Fruit fly (Drosophila melanogaster) whole organism, pupa: Measurements from ENCODE around the gene Cdc37.

ENCODE experiments used
- CG10348 ChIP-seq: fragments of 200-800 bp; sonication (Bioruptor generic); IDR thresholded peaks from 2 replicates; pipeline ENCODE4 v1.3.6; 2022; ENCODE audit warnings: missing biosample characterization, missing genetic modification characterization
- CG12605 ChIP-seq: fragments of 200-800 bp; sonication (Bioruptor generic); IDR thresholded peaks from 2 replicates; pipeline ENCODE4 v1.3.6; 2022; ENCODE audit warnings: missing biosample characterization, missing genetic modification characterization
- CG13204 ChIP-seq: fragments of 200-800 bp; sonication (Bioruptor generic); optimal IDR thresholded peaks from 2 replicates; lab custom pipeline; 2018; ENCODE audit warnings: missing biosample characterization, mild to moderate bottlenecking, missing genetic modification characterization, moderate library complexity
- CG14655 ChIP-seq: fragments of 200-800 bp; sonication (Bioruptor generic); optimal IDR thresholded peaks from 3 replicates; lab custom pipeline; 2017; ENCODE audit warnings: mild to moderate bottlenecking, missing biosample characterization, missing genetic modification reagents, missing genetic modification characterization
- CG15710 ChIP-seq: fragments of 200-800 bp; sonication (Bioruptor generic); optimal IDR thresholded peaks from 2 replicates; lab custom pipeline; 2018; ENCODE audit warnings: missing biosample characterization, mild to moderate bottlenecking, missing genetic modification characterization, moderate library complexity
- CG17806 ChIP-seq: fragments of 200-800 bp; sonication (Bioruptor generic); optimal IDR thresholded peaks from 2 replicates; lab custom pipeline; 2018; ENCODE audit warnings: missing biosample characterization, mild to moderate bottlenecking, missing genetic modification characterization, moderate library complexity
- CG32121 ChIP-seq: fragments of 200-800 bp; sonication (Bioruptor generic); IDR thresholded peaks from 2 replicates; pipeline ENCODE4 v1.3.6; 2022; ENCODE audit warnings: missing biosample characterization, missing genetic modification characterization
- CG34367 ChIP-seq: fragments of 200-800 bp; sonication (Bioruptor generic); optimal IDR thresholded peaks from 2 replicates; lab custom pipeline; 2018; ENCODE audit warnings: missing biosample characterization, mild to moderate bottlenecking, missing genetic modification characterization
- CG4496 ChIP-seq: fragments of 200-800 bp; sonication (Bioruptor generic); IDR thresholded peaks from 3 replicates; pipeline ENCODE4 v1.3.6; 2022; ENCODE audit warnings: missing biosample characterization, missing genetic modification characterization
- CG8159 ChIP-seq: fragments of 200-800 bp; sonication (Bioruptor generic); optimal IDR thresholded peaks from 3 replicates; lab custom pipeline; 2018; ENCODE audit warnings: missing biosample characterization, mild to moderate bottlenecking, missing genetic modification characterization, moderate library complexity
- CG8301 ChIP-seq: fragments of 200-800 bp; sonication (Bioruptor generic); optimal IDR thresholded peaks from 2 replicates; lab custom pipeline; 2018; ENCODE audit warnings: missing biosample characterization, mild to moderate bottlenecking, missing genetic modification characterization
- CG9948 ChIP-seq: fragments of 200-800 bp; sonication (Bioruptor generic); optimal IDR thresholded peaks from 2 replicates; lab custom pipeline; 2018; ENCODE audit warnings: missing biosample characterization, mild to moderate bottlenecking, missing genetic modification characterization, moderate library complexity
- D1 ChIP-seq: fragments of 200-800 bp; sonication (Bioruptor generic); optimal IDR thresholded peaks from 2 replicates; lab custom pipeline; 2018; ENCODE audit warnings: missing biosample characterization, mild to moderate bottlenecking, missing genetic modification characterization, moderate library complexity
- EcR ChIP-seq: fragments of 200-800 bp; sonication (Bioruptor generic); optimal IDR thresholded peaks from 3 replicates; lab custom pipeline; 2019; ENCODE audit warnings: missing biosample characterization, missing genetic modification characterization, mild to moderate bottlenecking, moderate library complexity, missing genetic modification reagents
- Ets98B ChIP-seq: fragments of 200-800 bp; sonication (Bioruptor generic); IDR thresholded peaks from 2 replicates; pipeline ENCODE4 v1.3.6; 2022; ENCODE audit warnings: missing biosample characterization, missing genetic modification characterization
- Pif1A ChIP-seq: fragments of 200-800 bp; sonication (Bioruptor generic); optimal IDR thresholded peaks from 3 replicates; lab custom pipeline; 2016; ENCODE audit warnings: missing biosample characterization, missing genetic modification characterization
- Pif1B ChIP-seq: fragments of 200-800 bp; sonication (Bioruptor generic); optimal IDR thresholded peaks from 3 replicates; lab custom pipeline; 2016; ENCODE audit warnings: missing biosample characterization, missing genetic modification characterization
- Snoo ChIP-seq: fragments of 200-800 bp; sonication (Bioruptor generic); optimal IDR thresholded peaks from 3 replicates; lab custom pipeline; 2017; ENCODE audit warnings: missing biosample characterization, mild to moderate bottlenecking, missing genetic modification characterization, inconsistent platforms
- fd96Ca ChIP-seq: fragments of 200-800 bp; sonication (Bioruptor generic); IDR thresholded peaks from 3 replicates; pipeline ENCODE4 v1.3.6; 2022; ENCODE audit warnings: missing biosample characterization, missing genetic modification characterization
- gl ChIP-seq: fragments of 200-800 bp; sonication (Bioruptor generic); optimal IDR thresholded peaks from 2 replicates; lab custom pipeline; 2018; ENCODE audit warnings: missing biosample characterization, mild to moderate bottlenecking, missing genetic modification characterization
- rn ChIP-seq: fragments of 200-800 bp; sonication (Bioruptor generic); IDR thresholded peaks from 2 replicates; pipeline ENCODE4 v1.3.6; 2022; ENCODE audit warnings: missing biosample characterization, missing genetic modification characterization

The Cdc37 gene

dm6 chr3L:1794943-1795696 is at the start of gene Cdc37, which contains the start of the genes alpha-Spec and dlt:
Gene Cdc37 (plus strand): TSS chr3L:1795392.
Gene alpha-Spec (minus strand): TSS chr3L:1795328.
Gene dlt (minus strand): TSS chr3L:1795328.
- no peak for TF ChIP-seq D1 (tag; lab: Kevin White, UChicago)
- peak; percentile 48 for TF ChIP-seq CG8159 (tag; lab: Kevin White, UChicago)
- 0 out of 3 replicates have a peak, but pooled peaks have one; percentile 4 for TF ChIP-seq fd96Ca (GFP tag; lab: Robert Waterston, UW)
- TF ChIP-seq CG15710 (tag; lab: Kevin White, UChicago) = peak; percentile 18
- TF ChIP-seq Pif1A = no peak
- TF ChIP-seq gl (tag; lab: Kevin White, UChicago) = peak; percentile 33
- no peak for TF ChIP-seq CG14655 (GFP tag; lab: Kevin White, UChicago)
- TF ChIP-seq CG17806 (tag; lab: Kevin White, UChicago) = peak; percentile 31
- peak; percentile 60 for TF ChIP-seq CG12605 (GFP tag; lab: Robert Waterston, UW)
- no peak for TF ChIP-seq CG34367 (tag; lab: Kevin White, UChicago)
- no peak for TF ChIP-seq CG32121 (GFP tag; lab: Robert Waterston, UW)
- TF ChIP-seq Snoo = peak; percentile 28
- peak; percentile 17 for TF ChIP-seq CG9948
- TF ChIP-seq EcR (GFP tag; lab: Kevin White, UChicago) = peak; percentile 57

- TF ChIP-seq CG12605 (GFP tag; lab: Robert Waterston, UW) = no peak
- TF ChIP-seq CG9948 = no peak
- TF ChIP-seq CG32121 (GFP tag; lab: Robert Waterston, UW) = no peak
- no peak for TF ChIP-seq fd96Ca (GFP tag; lab: Robert Waterston, UW)
- no peak for TF ChIP-seq Pif1A
- TF ChIP-seq CG34367 (tag; lab: Kevin White, UChicago) = no peak
- no peak for TF ChIP-seq Pif1B (GFP tag; lab: Kevin White, UChicago)
- no peak for TF ChIP-seq EcR (GFP tag; lab: Kevin White, UChicago)
Measured at dm6 chr3L:1745432-1745831, 49.8 kb upstream of the Cdc37 start.

dm6 chr3L:1746338-1747199 is 48.6 kb upstream of the Cdc37 start, which contains the start of gene CG13921:
Gene CG13921 (plus strand): TSS chr3L:1746907.
- peak; percentile 99 for TF ChIP-seq CG12605 (GFP tag; lab: Robert Waterston, UW)
- peak; percentile 100 for TF ChIP-seq fd96Ca (GFP tag; lab: Robert Waterston, UW)
- peak; percentile 100 for TF ChIP-seq CG14655 (GFP tag; lab: Kevin White, UChicago)
- peak; percentile 98 for TF ChIP-seq CG10348 (GFP tag; lab: Robert Waterston, UW)
- TF ChIP-seq CG8159 (tag; lab: Kevin White, UChicago) = peak; percentile 100
- TF ChIP-seq Snoo = peak; percentile 100
- peak; percentile 69 for TF ChIP-seq EcR (GFP tag; lab: Kevin White, UChicago)
- TF ChIP-seq CG13204 (GFP tag; lab: Kevin White, UChicago) = peak; percentile 97
- TF ChIP-seq CG9948 = peak; percentile 100
- TF ChIP-seq Ets98B (GFP tag; lab: Robert Waterston, UW) = peak; percentile 99
- peak; percentile 99 for TF ChIP-seq gl (tag; lab: Kevin White, UChicago)
- TF ChIP-seq CG4496 (GFP tag; lab: Robert Waterston, UW) = peak; percentile 100
- peak; percentile 99 for TF ChIP-seq CG34367 (tag; lab: Kevin White, UChicago)
- no peak for TF ChIP-seq D1 (tag; lab: Kevin White, UChicago)
- TF ChIP-seq CG15710 (tag; lab: Kevin White, UChicago) = peak; percentile 99
- TF ChIP-seq Pif1B (GFP tag; lab: Kevin White, UChicago) = peak; percentile 100
- TF ChIP-seq rn (GFP tag; lab: Robert Waterston, UW) = peak; percentile 99
- peak; percentile 100 for TF ChIP-seq CG17806 (tag; lab: Kevin White, UChicago)
- TF ChIP-seq Pif1A = peak; percentile 100
- peak; percentile 100 for TF ChIP-seq CG8301 (tag; lab: Kevin White, UChicago)
- TF ChIP-seq CG32121 (GFP tag; lab: Robert Waterston, UW) = peak; percentile 100

- TF ChIP-seq CG10348 (GFP tag; lab: Robert Waterston, UW) (no peak), CG13204 (GFP tag; lab: Kevin White, UChicago) (peak; percentile 6)
Measured at dm6 chr3L:1748218-1748617, 47.0 kb upstream of the Cdc37 start.

- no peak for TF ChIP-seq CG10348 (GFP tag; lab: Robert Waterston, UW)
- no peak for TF ChIP-seq rn (GFP tag; lab: Robert Waterston, UW)
- peak; percentile 51 for TF ChIP-seq gl (tag; lab: Kevin White, UChicago)
- TF ChIP-seq Pif1A = no peak
Measured at dm6 chr3L:1754262-1754661, 40.9 kb upstream of the Cdc37 start.

- TF ChIP-seq fd96Ca (GFP tag; lab: Robert Waterston, UW) = no peak
- no peak for TF ChIP-seq CG10348 (GFP tag; lab: Robert Waterston, UW)
- no peak for TF ChIP-seq gl (tag; lab: Kevin White, UChicago)
- no peak for TF ChIP-seq CG13204 (GFP tag; lab: Kevin White, UChicago)
- TF ChIP-seq CG34367 (tag; lab: Kevin White, UChicago) = no peak
- no peak for TF ChIP-seq CG4496 (GFP tag; lab: Robert Waterston, UW)
- TF ChIP-seq CG8301 (tag; lab: Kevin White, UChicago) = no peak
- no peak for TF ChIP-seq Pif1A
- TF ChIP-seq CG14655 (GFP tag; lab: Kevin White, UChicago) = no peak
- TF ChIP-seq rn (GFP tag; lab: Robert Waterston, UW) = no peak
- no peak for TF ChIP-seq CG8159 (tag; lab: Kevin White, UChicago)
Measured at dm6 chr3L:1754935-1755334, 40.3 kb upstream of the Cdc37 start.
